Fruit fly (Drosophila melanogaster): ENCODE measurements around the gene CG14852.

Gene CG14852

dm6 chr3R:14574962-14575717 is 9.4 kb downstream of the CG14852 start (continued):
- peak; percentile 74 for TF ChIP-seq lab (GFP tag; optimal IDR thresholded peaks at IDR 0.05)
- peak; percentile 14 for TF ChIP-seq Dad (GFP tag; optimal IDR thresholded peaks at IDR 0.05)
- TF ChIP-seq unc-4 (GFP tag; IDR thresholded peaks at IDR 0.05; ENCODE audit: partially characterized antibody) = no peak
- TF ChIP-seq CG15011 (GFP tag; optimal IDR thresholded peaks at IDR 0.05) = peak; percentile 68
- peak; percentile 47; the same call in 1 of the 2 replicates for TF ChIP-seq H2.0 (GFP tag; IDR thresholded peaks at IDR 0.05)
- no peak for TF ChIP-seq ash1 (GFP tag; optimal IDR thresholded peaks at IDR 0.05)
- no peak for TF ChIP-seq Myb (GFP tag; optimal IDR thresholded peaks at IDR 0.05)
- TF ChIP-seq ham (GFP tag; IDR thresholded peaks at IDR 0.05) = no peak
- TF ChIP-seq rib (GFP tag; IDR thresholded peaks at IDR 0.05) = no peak
- TF ChIP-seq HmgD (GFP tag; optimal IDR thresholded peaks at IDR 0.05) = no peak
- no peak for TF ChIP-seq HLHmδ (GFP tag; optimal IDR thresholded peaks at IDR 0.05)
- TF ChIP-seq CG2678 (tag; optimal IDR thresholded peaks at IDR 0.05) = peak; percentile 88
- peak in 1 of 2 experiments; percentile 41 for TF ChIP-seq Eip74EF (GFP tag; optimal IDR thresholded peaks at IDR 0.05)
- no peak for TF ChIP-seq sr (GFP tag; IDR thresholded peaks at IDR 0.05)
- peak; percentile 33 for TF ChIP-seq CG6654 (GFP tag; optimal IDR thresholded peaks at IDR 0.05)
- TF ChIP-seq fd64A (GFP tag; optimal IDR thresholded peaks at IDR 0.05) = no peak
- TF ChIP-seq CG14965 (GFP tag; optimal IDR thresholded peaks at IDR 0.05; ENCODE audit: borderline replicate concordance) = no peak
- TF ChIP-seq cg (GFP tag; optimal IDR thresholded peaks at IDR 0.05) = no peak
- 0 out of 3 replicates have a peak, but pooled peaks have one; percentile 28 for TF ChIP-seq Doc3 (GFP tag; IDR thresholded peaks at IDR 0.05; ENCODE audit: partially characterized antibody)
- peak; percentile 62 for TF ChIP-seq unpg (GFP tag; optimal IDR thresholded peaks at IDR 0.05)
- peak; percentile 18 for TF ChIP-seq tap (tag; optimal IDR thresholded peaks at IDR 0.05)
- peak; percentile 10 for TF ChIP-seq MTF-1 (GFP tag; optimal IDR thresholded peaks at IDR 0.05; ENCODE audit: borderline replicate concordance)
- no peak for TF ChIP-seq Ets97D (GFP tag; optimal IDR thresholded peaks at IDR 0.05)
- TF ChIP-seq gt (GFP tag; IDR thresholded peaks at IDR 0.05) = no peak
- TF ChIP-seq CG11247 (GFP tag; IDR thresholded peaks at IDR 0.05) = peak; percentile 53; the same call in 1 of the 2 replicates
- peak; percentile 20 for TF ChIP-seq CG2202 (tag; optimal IDR thresholded peaks at IDR 0.05)
- peak; percentile 79 for TF ChIP-seq Med (GFP tag)
- TF ChIP-seq lola (GFP tag; optimal IDR thresholded peaks at IDR 0.05) = peak in 1 of 3 experiments; percentile 81
- TF ChIP-seq Neu2 (GFP tag; optimal IDR thresholded peaks at IDR 0.05; ENCODE audit: borderline replicate concordance) = no peak
- TF ChIP-seq Aef1 (GFP tag; IDR thresholded peaks at IDR 0.05) = peak; percentile 43; the same call in 1 of the 3 replicates
- no peak for TF ChIP-seq CrebB (tag; optimal IDR thresholded peaks at IDR 0.05)
- TF ChIP-seq ems (GFP tag; optimal IDR thresholded peaks at IDR 0.05) = peak; percentile 45
- no peak for TF ChIP-seq Stat92E (GFP tag; optimal IDR thresholded peaks at IDR 0.05)
- TF ChIP-seq esg (GFP tag; conservative IDR thresholded peaks at IDR 0.05) = peak; percentile 65
- TF ChIP-seq Ravus (GFP tag; IDR thresholded peaks at IDR 0.05) = no peak
- TF ChIP-seq croc (GFP tag; conservative IDR thresholded peaks at IDR 0.05) = peak; percentile 33; the same call in 2 of the 3 replicates
- TF ChIP-seq dati (GFP tag; IDR thresholded peaks at IDR 0.05) = no peak
- peak; percentile 75 for TF ChIP-seq Oli (tag; optimal IDR thresholded peaks at IDR 0.05)
- peak; percentile 72 for TF ChIP-seq tio (GFP tag; optimal IDR thresholded peaks at IDR 0.05)
- peak; percentile 58 for TF ChIP-seq CG4328 (GFP tag; optimal IDR thresholded peaks at IDR 0.05)
- peak; percentile 77 for TF ChIP-seq CG18262 (tag; optimal IDR thresholded peaks at IDR 0.05)
- TF ChIP-seq ftz-f1 (GFP tag; optimal IDR thresholded peaks at IDR 0.05) = no peak
- no peak; the same call in 1 of the 2 replicates for TF ChIP-seq chm (GFP tag; IDR thresholded peaks at IDR 0.05)
- peak; percentile 35 for TF ChIP-seq CG8944 (GFP tag; optimal IDR thresholded peaks at IDR 0.05)
- no peak for TF ChIP-seq pfk (GFP tag; optimal IDR thresholded peaks at IDR 0.05)
- peak; percentile 57 for TF ChIP-seq HLH3B (GFP tag; IDR thresholded peaks at IDR 0.05)
- no peak for TF ChIP-seq CG16813 (GFP tag; IDR thresholded peaks at IDR 0.05; ENCODE audit: partially characterized antibody)
- TF ChIP-seq CG6854 (GFP tag; optimal IDR thresholded peaks at IDR 0.05) = no peak

All from whole organism, embryonic.